Worm (Caenorhabditis elegans) whole organism, late embryonic: Measurements from ENCODE around the gene col-154.

Experiments
- K09A11.1 ChIP-seq: sonication (generic microtip); optimal IDR thresholded peaks from 2 replicates; lab custom pipeline; 2017; ENCODE audit warnings: antibody characterized with exemption, mild to moderate bottlenecking, missing genetic modification characterization, missing compliant biosample characterization; ENCODE audit not compliant: insufficient read depth
- ahr-1 ChIP-seq: sonication (generic microtip); optimal IDR thresholded peaks from 2 replicates; lab custom pipeline; 2016; ENCODE audit warnings: missing genetic modification characterization, missing compliant biosample characterization
- ceh-2 ChIP-seq: sonication (generic microtip); optimal IDR thresholded peaks from 2 replicates; lab custom pipeline; 2016; ENCODE audit warnings: missing genotype, missing genetic modification characterization, missing compliant biosample characterization
- ceh-30 ChIP-seq: fragments of 150-350 bp; optimal IDR thresholded peaks from 2 replicates; lab custom pipeline; 2014; ENCODE audit warnings: missing biosample characterization, missing genetic modification characterization
- ceh-31 ChIP-seq: sonication (generic microtip); optimal IDR thresholded peaks from 2 replicates; lab custom pipeline; 2016; ENCODE audit warnings: missing genetic modification characterization, missing compliant biosample characterization
- ceh-34 ChIP-seq: sonication (generic microtip); optimal IDR thresholded peaks from 2 replicates; lab custom pipeline; 2016; ENCODE audit warnings: mild to moderate bottlenecking, missing genetic modification characterization, missing compliant biosample characterization
- ceh-48 ChIP-seq: sonication (generic microtip); optimal IDR thresholded peaks from 2 replicates; lab custom pipeline; 2016; ENCODE audit warnings: missing genetic modification characterization, inconsistent platforms, missing compliant biosample characterization
- elt-2 ChIP-seq: sonication (generic microtip); optimal IDR thresholded peaks from 2 replicates; lab custom pipeline; 2016; ENCODE audit warnings: missing genetic modification reagents, missing genetic modification characterization, missing compliant biosample characterization
- ets-4 ChIP-seq: sonication (generic microtip); optimal IDR thresholded peaks from 2 replicates; lab custom pipeline; 2016; ENCODE audit warnings: missing genetic modification characterization, missing compliant biosample characterization
- fax-1 ChIP-seq: sonication (generic microtip); optimal IDR thresholded peaks from 2 replicates; lab custom pipeline; 2016; ENCODE audit warnings: missing genotype, missing genetic modification characterization, missing compliant biosample characterization
- fkh-10 ChIP-seq: fragments of 150-350 bp; optimal IDR thresholded peaks from 2 replicates; lab custom pipeline; 2014; ENCODE audit warnings: missing biosample characterization, missing genetic modification reagents, missing genetic modification characterization
- fkh-6 ChIP-seq: sonication (generic microtip); optimal IDR thresholded peaks from 2 replicates; lab custom pipeline; 2016; ENCODE audit warnings: missing genetic modification characterization, missing compliant biosample characterization
- hlh-30 ChIP-seq: sonication (generic microtip); optimal IDR thresholded peaks from 2 replicates; lab custom pipeline; 2017; ENCODE audit warnings: antibody characterized with exemption, missing genetic modification characterization, missing compliant biosample characterization; ENCODE audit not compliant: insufficient read depth
- mec-3 ChIP-seq: sonication (generic microtip); optimal IDR thresholded peaks from 2 replicates; lab custom pipeline; 2016; ENCODE audit warnings: borderline replicate concordance, missing genetic modification characterization, missing compliant biosample characterization
- npax-4 ChIP-seq: sonication (generic microtip); optimal IDR thresholded peaks from 2 replicates; lab custom pipeline; 2016; ENCODE audit warnings: missing genetic modification characterization, missing compliant biosample characterization
- odd-2 ChIP-seq: sonication (generic microtip); optimal IDR thresholded peaks from 2 replicates; lab custom pipeline; 2017; ENCODE audit warnings: antibody characterized with exemption, mild to moderate bottlenecking, missing genetic modification characterization, missing compliant biosample characterization
- pat-9 ChIP-seq: fragments of 200-800 bp; sonication (Bioruptor generic); optimal IDR thresholded peaks from 2 replicates; lab custom pipeline; 2018; ENCODE audit warnings: mild to moderate bottlenecking, missing genetic modification characterization, moderate library complexity, missing compliant biosample characterization
- pax-1 ChIP-seq: fragments of 150-350 bp; optimal IDR thresholded peaks from 2 replicates; lab custom pipeline; 2014; ENCODE audit warnings: missing biosample characterization, missing genetic modification characterization
- pha-2 ChIP-seq: sonication (generic microtip); optimal IDR thresholded peaks from 2 replicates; lab custom pipeline; 2017; ENCODE audit warnings: mild to moderate bottlenecking, missing genetic modification characterization, missing compliant biosample characterization
- pqm-1 ChIP-seq: sonication (generic microtip); optimal IDR thresholded peaks from 2 replicates; lab custom pipeline; 2016; ENCODE audit warnings: missing genetic modification characterization, missing compliant biosample characterization
- pros-1 ChIP-seq: fragments of 150-350 bp; optimal IDR thresholded peaks from 2 replicates; lab custom pipeline; 2014; ENCODE audit warnings: missing biosample characterization, missing genetic modification reagents, missing genetic modification characterization
- ref-2 ChIP-seq: sonication (generic microtip); optimal IDR thresholded peaks from 2 replicates; lab custom pipeline; 2016; ENCODE audit warnings: missing genetic modification characterization, missing compliant biosample characterization
- sox-2 ChIP-seq: fragments of 200-800 bp; sonication (Bioruptor generic); IDR thresholded peaks from 2 replicates; pipeline ENCODE4 v1.3.6; 2022; ENCODE audit warnings: missing genetic modification reagents, missing genetic modification characterization, missing compliant biosample characterization
- ttx-3 ChIP-seq: sonication (generic microtip); optimal IDR thresholded peaks from 2 replicates; lab custom pipeline; 2016; ENCODE audit warnings: missing genetic modification reagents, missing genetic modification characterization, missing compliant biosample characterization
- unc-42 ChIP-seq: sonication (generic microtip); optimal IDR thresholded peaks from 2 replicates; lab custom pipeline; 2016; ENCODE audit warnings: missing genotype, missing genetic modification characterization, missing compliant biosample characterization

Gene col-154

ce11 chrV:11428728-11429127 lies 43.6 kb downstream of the col-154 start:
- TF ChIP-seq ceh-31 (tag; lab: Kevin White, UChicago) (peak; percentile 19), unc-42 (tag; lab: Kevin White, UChicago) (peak; percentile 83), K09A11.1 (tag; lab: Kevin White, UChicago) (no peak)

DNA sequence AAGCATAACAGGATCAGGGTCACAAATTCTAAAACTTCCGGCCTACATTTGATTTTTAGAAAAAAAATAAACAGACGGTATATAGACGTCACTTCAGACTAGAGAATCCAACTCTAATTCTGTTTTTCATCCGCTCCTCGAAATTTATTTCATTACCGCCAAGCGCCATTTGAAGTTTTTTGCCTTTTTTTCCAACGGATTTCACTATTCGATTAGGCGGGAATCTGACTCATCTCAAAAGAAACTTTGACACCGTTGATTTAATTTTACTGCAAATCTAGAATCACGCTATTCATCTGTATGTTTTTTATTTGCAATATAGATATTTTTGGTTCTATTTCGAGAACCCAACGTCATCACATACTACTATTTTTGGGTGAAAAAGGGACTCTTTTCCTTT lies 45.7 kb downstream of the col-154 start:
- TF ChIP-seq ceh-34 (tag; lab: Kevin White, UChicago) (no peak), pqm-1 (tag; lab: Kevin White, UChicago) (no peak), hlh-30 (tag; lab: Kevin White, UChicago) (no peak), unc-42 (tag; lab: Kevin White, UChicago) (peak; percentile 40), sox-2 (no peak), elt-2 (tag; lab: Kevin White, UChicago) (no peak)

DNA sequence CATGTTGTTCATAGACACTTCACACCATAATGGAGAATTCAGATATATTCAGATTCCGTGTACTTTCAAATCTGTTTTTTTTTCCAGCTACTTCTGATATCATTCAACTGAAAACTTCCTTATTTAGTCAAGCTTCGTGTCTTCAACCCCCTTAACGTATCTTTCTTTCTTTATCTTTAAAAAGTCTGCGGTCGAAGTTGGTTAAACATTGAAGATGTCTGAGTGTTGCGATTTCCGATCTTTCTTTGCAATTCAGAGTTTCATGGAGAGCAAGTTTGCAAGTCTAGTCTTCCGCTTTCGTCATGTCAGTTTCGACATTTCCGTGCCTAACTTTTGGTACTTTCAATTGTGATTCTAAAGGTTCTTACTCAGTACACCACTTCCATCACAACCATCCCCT lies 50.1 kb downstream of the col-154 start:
- TF ChIP-seq fkh-10 (GFP tag; lab: Kevin White, UChicago) (no peak), pha-2 (no peak), pros-1 (no peak), ref-2 (no peak), pax-1 (no peak), odd-2 (tag; lab: Kevin White, UChicago) (no peak), ttx-3 (no peak), pat-9 (tag; lab: Kevin White, UChicago) (no peak), fkh-6 (tag; lab: Kevin White, UChicago) (no peak), ets-4 (tag; lab: Kevin White, UChicago) (no peak), hlh-30 (tag; lab: Kevin White, UChicago) (no peak), K09A11.1 (tag; lab: Kevin White, UChicago) (no peak), mec-3 (tag; lab: Kevin White, UChicago) (no peak), ceh-2 (tag; lab: Kevin White, UChicago) (no peak), ceh-48 (tag; lab: Kevin White, UChicago) (no peak), ceh-30 (tag; lab: Kevin White, UChicago) (no peak), npax-4 (tag; lab: Kevin White, UChicago) (no peak), ahr-1 (tag; lab: Kevin White, UChicago) (no peak), fax-1 (tag; lab: Kevin White, UChicago) (no peak)
- TF ChIP-seq, all 69 proteins: peak for 0
